Fruit fly (Drosophila melanogaster) whole organism, embryonic: ENCODE results near the gene CG1638.
A peak's percentile ranks its signal among the peaks of the same experiment; 100 is the strongest.

Experiments used
- Atf6 ChIP-seq: fragments of 200-800 bp; sonication (Bioruptor generic); IDR thresholded peaks from 2 replicates; pipeline ENCODE4 v1.3.6; 2022; ENCODE audit warnings: missing biosample characterization, missing genetic modification characterization
- Awh ChIP-seq: fragments of 200-800 bp; sonication (Bioruptor generic); IDR thresholded peaks from 2 replicates; pipeline ENCODE4, ENCODE4 v1.3.6; 2022; ENCODE audit warnings: missing biosample characterization, missing genetic modification characterization
- CG11504 ChIP-seq: fragments of 200-800 bp; sonication (Bioruptor generic); optimal IDR thresholded peaks from 3 replicates; lab custom pipeline; 2019; ENCODE audit warnings: missing biosample characterization, mild to moderate bottlenecking, missing genetic modification characterization, moderate library complexity
- CG12299 ChIP-seq: fragments of 200-800 bp; sonication (Bioruptor generic); optimal IDR thresholded peaks from 2 replicates; lab custom pipeline; 2018; ENCODE audit warnings: missing biosample characterization, mild to moderate bottlenecking, missing genetic modification characterization
- CG12659 ChIP-seq: fragments of 200-800 bp; sonication (Bioruptor generic); optimal IDR thresholded peaks from 3 replicates; lab custom pipeline; 2017; ENCODE audit warnings: mild to moderate bottlenecking, missing biosample characterization, missing genetic modification reagents, missing genetic modification characterization
- CG12744 ChIP-seq: fragments of 200-800 bp; sonication (Bioruptor generic); optimal IDR thresholded peaks from 2 replicates; lab custom pipeline; 2016; ENCODE audit warnings: missing biosample characterization, missing genetic modification characterization
- CG14014 ChIP-seq: fragments of 200-800 bp; sonication (Bioruptor generic); IDR thresholded peaks from 2 replicates; pipeline ENCODE4 v1.3.6; 2022; ENCODE audit warnings: missing biosample characterization, missing genetic modification characterization
- CG15011 ChIP-seq: fragments of 200-800 bp; sonication (Bioruptor generic); optimal IDR thresholded peaks from 3 replicates; lab custom pipeline; 2018; ENCODE audit warnings: missing biosample characterization, mild to moderate bottlenecking, missing genetic modification characterization
- CG16815 ChIP-seq: fragments of 200-800 bp; sonication (Bioruptor generic); optimal IDR thresholded peaks from 3 replicates; lab custom pipeline; 2017; ENCODE audit warnings: missing biosample characterization, mild to moderate bottlenecking, missing genetic modification characterization
- CG17186 ChIP-seq: fragments of 200-800 bp; sonication (Bioruptor generic); optimal IDR thresholded peaks from 3 replicates; lab custom pipeline; 2017; ENCODE audit warnings: missing biosample characterization, missing genetic modification reagents, missing genetic modification characterization
- CG17359 ChIP-seq: fragments of 200-800 bp; sonication (Bioruptor generic); optimal IDR thresholded peaks from 3 replicates; lab custom pipeline; 2018; ENCODE audit warnings: missing biosample characterization, mild to moderate bottlenecking, missing genetic modification characterization, moderate library complexity
- CG17802 ChIP-seq: fragments of 200-800 bp; sonication (Bioruptor generic); optimal IDR thresholded peaks from 2 replicates; lab custom pipeline; 2018; ENCODE audit warnings: missing biosample characterization, mild to moderate bottlenecking, missing genetic modification characterization, moderate library complexity
- CG18619 ChIP-seq: fragments of 200-800 bp; sonication (Bioruptor generic); optimal IDR thresholded peaks from 3 replicates; lab custom pipeline; 2017; ENCODE audit warnings: missing biosample characterization, mild to moderate bottlenecking, missing genetic modification characterization
- CG3163 ChIP-seq: fragments of 200-800 bp; sonication (Bioruptor generic); optimal IDR thresholded peaks from 3 replicates; lab custom pipeline; 2016; ENCODE audit warnings: missing biosample characterization, missing genetic modification characterization
- CG3281 ChIP-seq: fragments of 200-800 bp; sonication (Bioruptor generic); optimal IDR thresholded peaks from 3 replicates; lab custom pipeline; 2017; ENCODE audit warnings: missing biosample characterization, mild to moderate bottlenecking, missing genetic modification characterization
- CG33213 ChIP-seq: fragments of 200-800 bp; sonication (Bioruptor generic); optimal IDR thresholded peaks from 3 replicates; lab custom pipeline; 2016; ENCODE audit warnings: missing biosample characterization, missing genetic modification characterization
- CG4424 ChIP-seq: fragments of 200-800 bp; sonication (Bioruptor generic); optimal IDR thresholded peaks from 3 replicates; lab custom pipeline; 2016; ENCODE audit warnings: missing biosample characterization, missing genetic modification characterization
- CG5180 ChIP-seq: fragments of 200-800 bp; sonication (Bioruptor generic); optimal IDR thresholded peaks from 3 replicates; lab custom pipeline; 2017; ENCODE audit warnings: missing biosample characterization, missing genetic modification characterization, mild to moderate bottlenecking, moderate library complexity, missing genetic modification reagents
- CG8281 ChIP-seq: fragments of 200-800 bp; sonication (Bioruptor generic); optimal IDR thresholded peaks from 2 replicates; lab custom pipeline; 2018; ENCODE audit warnings: missing biosample characterization, mild to moderate bottlenecking, missing genetic modification characterization, moderate library complexity
- CG9727 ChIP-seq: fragments of 200-800 bp; sonication (Bioruptor generic); optimal IDR thresholded peaks from 3 replicates; lab custom pipeline; 2017; ENCODE audit warnings: missing biosample characterization, mild to moderate bottlenecking, missing genetic modification characterization
- Chrac-16 ChIP-seq: fragments of 200-800 bp; sonication (Bioruptor generic); optimal IDR thresholded peaks from 3 replicates; lab custom pipeline; 2016; ENCODE audit warnings: missing biosample characterization, missing genetic modification characterization
- CkIIα-i1 ChIP-seq: fragments of 200-800 bp; sonication (Bioruptor generic); IDR thresholded peaks from 2 replicates; pipeline ENCODE4 v1.3.6; 2022; ENCODE audit warnings: missing biosample characterization, missing genetic modification characterization
- CoRest ChIP-seq: fragments of 200-800 bp; sonication (Bioruptor generic); optimal IDR thresholded peaks from 3 replicates; lab custom pipeline; 2018; ENCODE audit warnings: missing biosample characterization, mild to moderate bottlenecking, missing genetic modification characterization, moderate library complexity
- D19B ChIP-seq: fragments of 200-800 bp; sonication (Bioruptor generic); optimal IDR thresholded peaks from 2 replicates; lab custom pipeline; 2017; ENCODE audit warnings: missing biosample characterization, mild to moderate bottlenecking, missing genetic modification characterization
- Dll ChIP-seq: fragments of 200-800 bp; sonication (Bioruptor generic); IDR thresholded peaks from 4 replicates; pipeline ENCODE4 v1.3.6; 2022; ENCODE audit warnings: missing biosample characterization, missing genetic modification characterization; ENCODE audit not compliant: partially characterized antibody
- Fer1 ChIP-seq: fragments of 200-800 bp; sonication (Bioruptor generic); optimal IDR thresholded peaks from 2 replicates; lab custom pipeline; 2017; ENCODE audit warnings: missing biosample characterization, mild to moderate bottlenecking, missing genetic modification characterization
- Hmx ChIP-seq: fragments of 200-800 bp; sonication (Bioruptor generic); optimal IDR thresholded peaks from 2 replicates; lab custom pipeline; 2016; ENCODE audit warnings: missing biosample characterization, missing genetic modification characterization
- MESR4 ChIP-seq: fragments of 200-800 bp; sonication (Bioruptor generic); optimal IDR thresholded peaks from 2 replicates; lab custom pipeline; 2018; ENCODE audit warnings: missing biosample characterization, mild to moderate bottlenecking, missing genetic modification characterization, moderate library complexity
- Ptx1 ChIP-seq: fragments of 200-800 bp; sonication (Bioruptor generic); IDR thresholded peaks from 2 replicates; pipeline ENCODE4 v1.3.6; 2022; ENCODE audit warnings: missing biosample characterization, missing genetic modification characterization
- Sry-δ ChIP-seq: fragments of 200-800 bp; sonication (Bioruptor generic); optimal IDR thresholded peaks from 2 replicates; lab custom pipeline; 2016; ENCODE audit warnings: missing biosample characterization, missing genetic modification characterization
- Xbp1 ChIP-seq: fragments of 200-800 bp; sonication (Bioruptor generic); optimal IDR thresholded peaks from 3 replicates; lab custom pipeline; 2016; ENCODE audit warnings: missing biosample characterization, mild to moderate bottlenecking, missing genetic modification characterization
- bab2 ChIP-seq: fragments of 200-800 bp; sonication (Bioruptor generic); optimal IDR thresholded peaks from 2 replicates; lab custom pipeline; 2016; ENCODE audit warnings: missing biosample characterization, missing genetic modification characterization
- chif ChIP-seq, 2 experiments: fragments of 200-800 bp; sonication (Bioruptor generic); optimal IDR thresholded peaks; 3 replicates each; lab custom pipeline; 2016; ENCODE audit warnings: missing biosample characterization in 2 of 2, missing genetic modification characterization in 2 of 2
- ci ChIP-seq: fragments of 200-800 bp; sonication (Bioruptor generic); IDR thresholded peaks from 3 replicates; pipeline ENCODE4 v1.3.6; 2022; ENCODE audit warnings: missing biosample characterization, missing genetic modification characterization
- cwo ChIP-seq: fragments of 200-800 bp; sonication (Bioruptor generic); optimal IDR thresholded peaks from 3 replicates; lab custom pipeline; 2017; ENCODE audit warnings: missing biosample characterization, missing genetic modification characterization, mild to moderate bottlenecking, moderate library complexity, missing genetic modification reagents
- disco-r ChIP-seq: fragments of 200-800 bp; sonication (Bioruptor generic); optimal IDR thresholded peaks from 2 replicates; lab custom pipeline; 2016; ENCODE audit warnings: missing biosample characterization, missing genetic modification characterization
- fd64A ChIP-seq: fragments of 200-800 bp; sonication (Bioruptor generic); optimal IDR thresholded peaks from 3 replicates; lab custom pipeline; 2018; ENCODE audit warnings: missing biosample characterization, mild to moderate bottlenecking, missing genetic modification characterization
- gcm ChIP-seq: fragments of 200-800 bp; sonication (Bioruptor generic); optimal IDR thresholded peaks from 2 replicates; lab custom pipeline; 2019; ENCODE audit warnings: missing biosample characterization, mild to moderate bottlenecking, missing genetic modification characterization, moderate library complexity
- jumu ChIP-seq: fragments of 200-800 bp; sonication (Bioruptor generic); optimal IDR thresholded peaks from 3 replicates; lab custom pipeline; 2016; ENCODE audit warnings: missing biosample characterization, missing genetic modification characterization
- ken ChIP-seq: fragments of 200-800 bp; sonication (Bioruptor generic); IDR thresholded peaks from 3 replicates; pipeline ENCODE4 v1.3.6; 2022; ENCODE audit warnings: missing biosample characterization, missing genetic modification characterization
- lmd ChIP-seq: fragments of 200-800 bp; sonication (Bioruptor generic); IDR thresholded peaks from 2 replicates; pipeline ENCODE4 v1.3.6; 2022; ENCODE audit warnings: missing biosample characterization, missing genetic modification characterization
- pzg ChIP-seq: fragments of 200-800 bp; sonication (Bioruptor generic); optimal IDR thresholded peaks from 3 replicates; lab custom pipeline; 2018; ENCODE audit warnings: missing biosample characterization, mild to moderate bottlenecking, missing genetic modification characterization, moderate library complexity
- repo ChIP-seq: fragments of 200-800 bp; sonication (Bioruptor generic); optimal IDR thresholded peaks from 2 replicates; lab custom pipeline; 2016; ENCODE audit warnings: missing biosample characterization, missing genetic modification characterization
- sc ChIP-seq, 3 experiments: fragments of >200 bp in 2 of 3; fragments of 200-800 bp in 1 of 3; sonication (Bioruptor generic) in 1 of 3; optimal IDR thresholded peaks; 2 replicates in 2 of 3; 3 replicates in 1 of 3; lab custom pipeline; 2017; ENCODE audit warnings: mild to moderate bottlenecking in 1 of 3, missing biosample characterization in 1 of 3, missing genetic modification characterization in 1 of 3, missing genetic modification reagents in 1 of 3
- schlank ChIP-seq: fragments of 200-800 bp; sonication (Bioruptor generic); optimal IDR thresholded peaks from 2 replicates; lab custom pipeline; 2018; ENCODE audit warnings: missing biosample characterization, mild to moderate bottlenecking, missing genetic modification characterization
- sens ChIP-seq: fragments of 200-800 bp; sonication (Bioruptor generic); peaks from one replicate; lab custom pipeline; 2016; ENCODE audit warnings: missing biosample characterization, missing genetic modification characterization
- slou ChIP-seq: fragments of 200-800 bp; sonication (Bioruptor generic); optimal IDR thresholded peaks from 3 replicates; lab custom pipeline; 2016; ENCODE audit warnings: missing biosample characterization, missing genetic modification characterization
- tio ChIP-seq: fragments of 200-800 bp; sonication (Bioruptor generic); optimal IDR thresholded peaks from 2 replicates; lab custom pipeline; 2017; ENCODE audit warnings: missing biosample characterization, missing genetic modification characterization, inconsistent platforms
- unc-4 ChIP-seq: fragments of 200-800 bp; sonication (Bioruptor generic); IDR thresholded peaks from 2 replicates; pipeline ENCODE4 v1.3.6; 2022; ENCODE audit warnings: missing biosample characterization, missing genetic modification characterization; ENCODE audit not compliant: partially characterized antibody

The CG1638 gene

dm6 chr3R:31608438-31609188 is 18.2 kb downstream of the CG1638 start (continued):
- TF ChIP-seq disco-r (GFP tag; lab: Kevin White, UChicago), result no peak
- no peak for TF ChIP-seq CG9727 (GFP tag; lab: Kevin White, UChicago)
- TF ChIP-seq CG16815 (GFP tag; lab: Kevin White, UChicago), result no peak
- no peak for TF ChIP-seq tio (GFP tag; lab: Kevin White, UChicago)
- no peak for TF ChIP-seq schlank
- no peak for TF ChIP-seq D19B (GFP tag; lab: Kevin White, UChicago)
- no peak for TF ChIP-seq lmd (GFP tag; lab: Robert Waterston, UW)
- TF ChIP-seq CG3163 (GFP tag; lab: Kevin White, UChicago), result no peak
- no peak for TF ChIP-seq Ptx1 (GFP tag; lab: Robert Waterston, UW)
- TF ChIP-seq Fer1, result peak; percentile 13
- no peak for TF ChIP-seq repo (GFP tag; lab: Kevin White, UChicago)
- no peak for TF ChIP-seq Chrac-16 (GFP tag; lab: Kevin White, UChicago)
- TF ChIP-seq CG3281 (GFP tag; lab: Kevin White, UChicago), result no peak
- TF ChIP-seq cwo (GFP tag; lab: Kevin White, UChicago), result no peak
- no peak for TF ChIP-seq CkIIα-i1 (GFP tag; lab: Robert Waterston, UW)
- TF ChIP-seq CG18619 (GFP tag; lab: Kevin White, UChicago), result peak; percentile 19
- TF ChIP-seq CG12299 (tag; lab: Kevin White, UChicago), result peak; percentile 15
- TF ChIP-seq CG14014 (GFP tag; lab: Robert Waterston, UW), result no peak
- no peak for TF ChIP-seq CG8281
- TF ChIP-seq ken (GFP tag; lab: Robert Waterston, UW), result no peak
- no peak for TF ChIP-seq CG15011 (GFP tag; lab: Kevin White, UChicago)
- TF ChIP-seq CG12659 (GFP tag; lab: Kevin White, UChicago), result peak; percentile 9
- no peak for TF ChIP-seq CG12744 (GFP tag; lab: Kevin White, UChicago)
- peak; percentile 9 for TF ChIP-seq CG11504 (tag; lab: Kevin White, UChicago)
- TF ChIP-seq jumu (GFP tag; lab: Kevin White, UChicago), result no peak
- no peak for TF ChIP-seq CG4424 (GFP tag; lab: Kevin White, UChicago)
- TF ChIP-seq gcm (GFP tag; lab: Kevin White, UChicago), result no peak
- TF ChIP-seq Hmx (GFP tag; lab: Kevin White, UChicago), result no peak
- TF ChIP-seq Sry-δ (GFP tag; lab: Kevin White, UChicago), result no peak
- peak; percentile 5 for TF ChIP-seq pzg (GFP tag; lab: Kevin White, UChicago)
- no peak for TF ChIP-seq unc-4 (GFP tag; lab: Robert Waterston, UW)
- no peak for TF ChIP-seq slou
- no peak for TF ChIP-seq fd64A (GFP tag; lab: Kevin White, UChicago)
- peak; percentile 19 for TF ChIP-seq MESR4
- TF ChIP-seq sc (optimal IDR thresholded peaks at IDR 0.05; lab: Kevin White, UChicago), result no peak
- TF ChIP-seq sc (GFP tag; optimal IDR thresholded peaks at IDR 0.05; lab: Kevin White, UChicago), result no peak
- no peak for TF ChIP-seq CoRest
- no peak for TF ChIP-seq chif (GFP tag; optimal IDR thresholded peaks at IDR 0.05; lab: Kevin White, UChicago)
- TF ChIP-seq ci (GFP tag; lab: Robert Waterston, UW), result no peak
- TF ChIP-seq CG17802 (tag; lab: Kevin White, UChicago), result no peak
- TF ChIP-seq CG5180 (GFP tag; lab: Kevin White, UChicago), result no peak
- no peak for TF ChIP-seq CG33213 (GFP tag; lab: Kevin White, UChicago)
- no peak for TF ChIP-seq CG17186 (GFP tag; lab: Kevin White, UChicago)
- no peak for TF ChIP-seq Awh (GFP tag; lab: Robert Waterston, UW)
- no peak for TF ChIP-seq Dll (GFP tag; lab: Robert Waterston, UW)
- TF ChIP-seq sens (GFP tag; lab: Kevin White, UChicago), result peak; percentile 76
- TF ChIP-seq CG17359 (tag; lab: Kevin White, UChicago), result peak; percentile 10
- TF ChIP-seq bab2, result no peak
- TF ChIP-seq Xbp1, result no peak
- TF ChIP-seq Atf6 (GFP tag; lab: Robert Waterston, UW), result no peak
